Fruit fly (Drosophila melanogaster): Measurements from ENCODE around the gene fabp.

dm6 chr3R:11569993-11570392 lies 3.1 kb upstream of the fabp start:
- TF ChIP-seq CG30020 (tag; optimal IDR thresholded peaks at IDR 0.05) = no peak
- no peak for TF ChIP-seq sisA (GFP tag; IDR thresholded peaks at IDR 0.05)
- TF ChIP-seq Tbp (GFP tag; optimal IDR thresholded peaks at IDR 0.05) = no peak
- no peak for TF ChIP-seq ato (GFP tag; IDR thresholded peaks at IDR 0.05; ENCODE audit: partially characterized antibody)
- no peak for TF ChIP-seq hth (optimal IDR thresholded peaks at IDR 0.05)
- no peak for TF ChIP-seq Rx (GFP tag; IDR thresholded peaks at IDR 0.05)
- no peak for TF ChIP-seq salm (tag; optimal IDR thresholded peaks at IDR 0.05)
- no peak for TF ChIP-seq klu (GFP tag; IDR thresholded peaks at IDR 0.05)
- TF ChIP-seq ab (GFP tag; optimal IDR thresholded peaks at IDR 0.05) = no peak
- TF ChIP-seq CG9797 (GFP tag; optimal IDR thresholded peaks at IDR 0.05) = no peak
- TF ChIP-seq fd64A (GFP tag; optimal IDR thresholded peaks at IDR 0.05) = no peak
